Fruit fly (Drosophila melanogaster): ENCODE results near the gene Cmpk.

The Cmpk gene

DNA sequence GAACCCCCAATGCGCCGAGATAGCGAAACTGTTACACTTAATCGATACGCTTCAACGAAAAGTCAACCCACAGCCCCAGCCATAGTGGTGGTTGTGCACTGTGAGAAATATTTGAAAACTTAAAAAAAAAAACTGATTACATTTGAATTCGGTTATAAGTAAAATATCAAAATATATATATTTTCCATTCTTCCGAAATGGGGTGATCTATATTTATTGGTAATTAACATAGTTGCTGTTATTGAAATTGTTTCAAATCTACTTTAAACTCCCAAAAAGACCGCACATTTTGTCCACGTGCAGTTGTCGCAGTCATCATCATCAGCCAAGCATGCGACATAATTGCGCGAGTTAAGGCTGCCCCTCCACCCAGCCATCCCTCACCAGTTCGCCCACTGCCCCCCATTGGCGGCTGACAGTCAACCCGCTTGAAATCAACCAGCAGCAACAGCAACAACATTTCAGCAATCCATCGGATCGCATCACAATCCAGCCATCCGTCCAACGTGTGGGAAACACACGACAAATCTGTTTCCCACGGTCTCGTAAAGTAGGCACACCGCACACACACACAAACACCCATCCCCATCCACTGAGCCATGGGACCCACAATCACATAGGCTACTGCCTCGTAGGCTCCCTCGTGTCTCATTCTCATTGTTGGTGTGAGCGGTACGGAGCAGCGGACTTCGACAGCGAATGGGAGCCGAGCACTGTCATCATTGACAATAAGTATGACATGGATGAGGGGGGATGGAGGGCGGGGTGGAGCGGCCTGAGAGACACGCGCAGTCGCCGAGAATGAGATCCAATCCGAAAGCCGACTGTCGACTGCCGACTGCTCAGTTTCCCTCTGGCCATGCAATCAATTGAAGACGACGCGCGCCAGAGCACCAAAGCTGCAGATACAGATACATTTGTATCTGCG, 34.7 kb downstream of the Cmpk start (continued):
- TF ChIP-seq Sox15 (GFP tag; optimal IDR thresholded peaks at IDR 0.05), result peak; percentile 53
- TF ChIP-seq CG8319 (GFP tag; optimal IDR thresholded peaks at IDR 0.05), result peak; percentile 24
- peak; percentile 62 for TF ChIP-seq net (GFP tag; optimal IDR thresholded peaks at IDR 0.05)
- TF ChIP-seq Ets96B (tag; optimal IDR thresholded peaks at IDR 0.05), result peak; percentile 72
- TF ChIP-seq CG3032 (tag; optimal IDR thresholded peaks at IDR 0.05), result peak; percentile 68
- no peak for TF ChIP-seq fkh (GFP tag; optimal IDR thresholded peaks at IDR 0.05)
- peak; percentile 74 for TF ChIP-seq CG6276 (GFP tag; optimal IDR thresholded peaks at IDR 0.05)
- TF ChIP-seq CG8632 (GFP tag; optimal IDR thresholded peaks at IDR 0.05), result peak; percentile 62
- peak; percentile 59 for TF ChIP-seq CG11762 (GFP tag; optimal IDR thresholded peaks at IDR 0.05; ENCODE audit: insufficient read depth)
- peak; percentile 88 for TF ChIP-seq CG32006 (GFP tag; optimal IDR thresholded peaks at IDR 0.05)
- TF ChIP-seq CG6854 (GFP tag; optimal IDR thresholded peaks at IDR 0.05), result no peak
- peak; percentile 73 for TF ChIP-seq CG10669 (GFP tag; optimal IDR thresholded peaks at IDR 0.05)
- no peak for TF ChIP-seq fd85E (GFP tag; optimal IDR thresholded peaks at IDR 0.05)
- peak; percentile 66 for TF ChIP-seq spab (GFP tag; optimal IDR thresholded peaks at IDR 0.05)
- peak; percentile 82 for TF ChIP-seq OdsH (GFP tag; optimal IDR thresholded peaks at IDR 0.05)
- peak; percentile 77 for TF ChIP-seq Hr4 (GFP tag; optimal IDR thresholded peaks at IDR 0.05)
- peak; percentile 55 for TF ChIP-seq fd59A (GFP tag; optimal IDR thresholded peaks at IDR 0.05)
- TF ChIP-seq CG7368 (GFP tag; optimal IDR thresholded peaks at IDR 0.05), result peak; percentile 54
- peak; percentile 84 for TF ChIP-seq eg (GFP tag; IDR thresholded peaks at IDR 0.05)
- TF ChIP-seq CG11294 (GFP tag; IDR thresholded peaks at IDR 0.05), result peak; percentile 19; the same call in 1 of the 2 replicates
- TF ChIP-seq Blimp-1 (GFP tag; optimal IDR thresholded peaks at IDR 0.05), result no peak

DNA sequence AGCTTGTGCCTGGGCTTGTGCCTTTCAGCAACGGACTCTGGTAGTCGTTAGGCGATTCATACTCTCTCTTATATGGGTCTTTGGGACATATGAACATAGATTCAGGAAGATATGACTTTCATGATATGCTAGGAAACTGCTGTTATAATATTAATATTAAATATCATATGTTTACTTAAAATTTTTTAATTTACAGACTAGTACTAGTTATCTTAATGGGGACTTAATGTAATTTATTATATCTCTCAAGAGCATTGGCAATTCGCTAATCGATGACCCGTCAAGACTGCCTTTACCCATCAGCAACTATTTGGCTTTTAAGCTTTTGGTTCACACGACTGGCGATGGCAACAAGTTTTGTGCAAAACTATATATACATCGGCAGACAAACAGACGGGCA, 36.0 kb downstream of the Cmpk start:
- TF ChIP-seq Lpt (GFP tag; optimal IDR thresholded peaks at IDR 0.05) (peak; percentile 67), CG1621 (tag; optimal IDR thresholded peaks at IDR 0.05) (no peak), Met (GFP tag; optimal IDR thresholded peaks at IDR 0.05) (no peak), topi (GFP tag; optimal IDR thresholded peaks at IDR 0.05) (no peak), Gug (GFP tag; IDR thresholded peaks at IDR 0.05) (peak; percentile 76), CG8319 (GFP tag; optimal IDR thresholded peaks at IDR 0.05) (no peak), CG6854 (GFP tag; optimal IDR thresholded peaks at IDR 0.05) (no peak), Sox15 (GFP tag; optimal IDR thresholded peaks at IDR 0.05) (no peak), CG31627 (GFP tag; optimal IDR thresholded peaks at IDR 0.05) (no peak), CG34406 (GFP tag; optimal IDR thresholded peaks at IDR 0.05) (no peak), fd85E (GFP tag; optimal IDR thresholded peaks at IDR 0.05) (no peak), fkh (GFP tag; optimal IDR thresholded peaks at IDR 0.05) (no peak), CG9139 (GFP tag; optimal IDR thresholded peaks at IDR 0.05) (no peak), dac (GFP tag; optimal IDR thresholded peaks at IDR 0.05) (peak; percentile 63), dsx (GFP tag; optimal IDR thresholded peaks at IDR 0.05; ENCODE audit: poor library complexity, severe bottlenecking) (no peak), CG6808 (GFP tag; optimal IDR thresholded peaks at IDR 0.05) (peak; percentile 23), cyc (GFP tag; optimal IDR thresholded peaks at IDR 0.05) (no peak), CG8119 (GFP tag; IDR thresholded peaks at IDR 0.05) (peak; percentile 93), CG11902 (GFP tag; optimal IDR thresholded peaks at IDR 0.05) (no peak), CG3032 (tag; optimal IDR thresholded peaks at IDR 0.05) (peak; percentile 37), eg (GFP tag; IDR thresholded peaks at IDR 0.05) (peak; percentile 86), Eip75B (GFP tag; optimal IDR thresholded peaks at IDR 0.05) (no peak), achi (GFP tag; optimal IDR thresholded peaks at IDR 0.05) (peak; percentile 69), Sox14 (GFP tag; optimal IDR thresholded peaks at IDR 0.05) (peak; percentile 19), svp (GFP tag) (no peak), CG10631 (GFP tag; optimal IDR thresholded peaks at IDR 0.05) (peak; percentile 70), spab (GFP tag; optimal IDR thresholded peaks at IDR 0.05) (peak; percentile 20), Blimp-1 (GFP tag; optimal IDR thresholded peaks at IDR 0.05) (no peak), CG3919 (GFP tag; optimal IDR thresholded peaks at IDR 0.05) (peak; percentile 52), Hr38 (GFP tag; optimal IDR thresholded peaks at IDR 0.05) (no peak), CG11762 (GFP tag; optimal IDR thresholded peaks at IDR 0.05; ENCODE audit: insufficient read depth) (peak; percentile 0), net (GFP tag; optimal IDR thresholded peaks at IDR 0.05) (peak; percentile 39), Ets96B (tag; optimal IDR thresholded peaks at IDR 0.05) (peak; percentile 64), Eip93F (GFP tag; optimal IDR thresholded peaks at IDR 0.05) (no peak), OdsH (GFP tag; optimal IDR thresholded peaks at IDR 0.05) (peak; percentile 64), Ets21C (GFP tag; optimal IDR thresholded peaks at IDR 0.05) (no peak), CG6792 (GFP tag; optimal IDR thresholded peaks at IDR 0.05) (no peak), pdm3 (GFP tag; optimal IDR thresholded peaks at IDR 0.05) (peak; percentile 20), Eip78C (GFP tag) (peak; percentile 68)

Measured in whole organism, prepupa.